Fruit fly (Drosophila melanogaster) whole organism, embryonic: ENCODE data around the gene CG3625.

ENCODE experiments used
- Ada2b ChIP-seq: fragments of 200-800 bp; sonication (Bioruptor generic); IDR thresholded peaks from 2 replicates; pipeline ENCODE4 v1.3.6; 2022; ENCODE audit warnings: missing biosample characterization, missing genetic modification characterization
- CG10366 ChIP-seq: fragments of 200-800 bp; sonication (Bioruptor generic); IDR thresholded peaks from 2 replicates; pipeline ENCODE4 v1.3.6; 2022; ENCODE audit warnings: missing biosample characterization, missing genetic modification characterization
- CG11456 ChIP-seq: fragments of 200-800 bp; sonication (Bioruptor generic); IDR thresholded peaks from 3 replicates; pipeline ENCODE4 v1.3.6; 2022; ENCODE audit warnings: missing biosample characterization, missing genetic modification characterization
- CG12104 ChIP-seq: fragments of 200-800 bp; sonication (Bioruptor generic); optimal IDR thresholded peaks from 3 replicates; lab custom pipeline; 2016; ENCODE audit warnings: missing biosample characterization, missing genetic modification characterization
- CG12155 ChIP-seq: fragments of 200-800 bp; sonication (Bioruptor generic); optimal IDR thresholded peaks from 3 replicates; lab custom pipeline; 2016; ENCODE audit warnings: missing biosample characterization, missing genetic modification characterization
- CG13287 ChIP-seq: fragments of 200-800 bp; sonication (Bioruptor generic); IDR thresholded peaks from 2 replicates; pipeline ENCODE4 v1.3.6; 2022; ENCODE audit warnings: missing biosample characterization, missing genetic modification characterization; ENCODE audit not compliant: partially characterized antibody
- CG14014 ChIP-seq: fragments of 200-800 bp; sonication (Bioruptor generic); IDR thresholded peaks from 2 replicates; pipeline ENCODE4 v1.3.6; 2022; ENCODE audit warnings: missing biosample characterization, missing genetic modification characterization
- CG14441 ChIP-seq: fragments of 200-800 bp; sonication (Bioruptor generic); IDR thresholded peaks from 2 replicates; pipeline ENCODE4 v1.3.6; 2022; ENCODE audit warnings: missing biosample characterization, missing genetic modification characterization
- CG14710 ChIP-seq: fragments of 200-800 bp; sonication (Bioruptor generic); optimal IDR thresholded peaks from 3 replicates; lab custom pipeline; 2019; ENCODE audit warnings: missing biosample characterization, mild to moderate bottlenecking, missing genetic modification characterization, moderate library complexity
- CG15601 ChIP-seq: fragments of 200-800 bp; sonication (Bioruptor generic); optimal IDR thresholded peaks from 3 replicates; lab custom pipeline; 2019; ENCODE audit warnings: missing biosample characterization, mild to moderate bottlenecking, missing genetic modification characterization, moderate library complexity
- CG1602 ChIP-seq: fragments of 200-800 bp; sonication (Bioruptor generic); optimal IDR thresholded peaks from 3 replicates; lab custom pipeline; 2016; ENCODE audit warnings: missing biosample characterization, missing genetic modification characterization
- CG17328 ChIP-seq: fragments of 200-800 bp; sonication (Bioruptor generic); IDR thresholded peaks from 2 replicates; pipeline ENCODE4 v1.3.6; 2022; ENCODE audit warnings: missing biosample characterization, missing genetic modification characterization
- CG1832 ChIP-seq: fragments of 200-800 bp; sonication (Bioruptor generic); optimal IDR thresholded peaks from 2 replicates; lab custom pipeline; 2017; ENCODE audit warnings: missing biosample characterization, mild to moderate bottlenecking, missing genetic modification characterization, inconsistent platforms
- CG2712 ChIP-seq: fragments of 200-800 bp; optimal IDR thresholded peaks from 3 replicates; lab custom pipeline; 2019; ENCODE audit warnings: missing biosample characterization, mild to moderate bottlenecking, missing genetic modification characterization, moderate library complexity
- CG3407 ChIP-seq: fragments of 200-800 bp; sonication (Bioruptor generic); optimal IDR thresholded peaks from 2 replicates; lab custom pipeline; 2018; ENCODE audit warnings: missing biosample characterization, mild to moderate bottlenecking, missing genetic modification characterization
- CG43689 ChIP-seq: fragments of 200-800 bp; sonication (Bioruptor generic); IDR thresholded peaks from 2 replicates; pipeline ENCODE4 v1.3.6; 2022; ENCODE audit warnings: missing biosample characterization, missing genetic modification characterization
- CG7357 ChIP-seq: fragments of 200-800 bp; sonication (Bioruptor generic); IDR thresholded peaks from 3 replicates; pipeline ENCODE4 v1.3.6; 2022; ENCODE audit warnings: missing biosample characterization, missing genetic modification characterization
- CG7556 ChIP-seq: fragments of 200-800 bp; sonication (Bioruptor generic); optimal IDR thresholded peaks from 2 replicates; lab custom pipeline; 2017; ENCODE audit warnings: missing biosample characterization, mild to moderate bottlenecking, missing genetic modification characterization
- CG9797 ChIP-seq: fragments of 200-800 bp; sonication (Bioruptor generic); optimal IDR thresholded peaks from 3 replicates; lab custom pipeline; 2018; ENCODE audit warnings: missing biosample characterization, mild to moderate bottlenecking, missing genetic modification characterization
- CG9932 ChIP-seq: fragments of 200-800 bp; sonication (Bioruptor generic); IDR thresholded peaks from 2 replicates; pipeline ENCODE4 v1.3.6; 2022; ENCODE audit warnings: missing biosample characterization, missing genetic modification characterization
- CTCF ChIP-seq: fragments of 200-800 bp; sonication (Bioruptor generic); optimal IDR thresholded peaks from 2 replicates; lab custom pipeline; 2017; ENCODE audit warnings: missing biosample characterization, mild to moderate bottlenecking, missing genetic modification characterization, moderate library complexity
- Dbx ChIP-seq: fragments of 200-800 bp; sonication (Bioruptor generic); IDR thresholded peaks from 3 replicates; pipeline ENCODE4 v1.3.6; 2022; ENCODE audit warnings: missing biosample characterization, missing genetic modification characterization
- Dll ChIP-seq: fragments of 200-800 bp; sonication (Bioruptor generic); IDR thresholded peaks from 4 replicates; pipeline ENCODE4 v1.3.6; 2022; ENCODE audit warnings: missing biosample characterization, missing genetic modification characterization; ENCODE audit not compliant: partially characterized antibody
- E2f2 ChIP-seq: fragments of 200-800 bp; sonication (Bioruptor generic); IDR thresholded peaks from 2 replicates; pipeline ENCODE4 v1.3.6; 2022; ENCODE audit warnings: missing biosample characterization, missing genetic modification characterization
- Fer2 ChIP-seq: fragments of 200-800 bp; sonication (Bioruptor generic); optimal IDR thresholded peaks from 2 replicates; lab custom pipeline; 2018; ENCODE audit warnings: missing biosample characterization, mild to moderate bottlenecking, missing genetic modification characterization, moderate library complexity
- Hey ChIP-seq: fragments of 200-800 bp; sonication (Bioruptor generic); optimal IDR thresholded peaks from 3 replicates; lab custom pipeline; 2018; ENCODE audit warnings: missing biosample characterization, mild to moderate bottlenecking, missing genetic modification characterization
- Lim3 ChIP-seq: fragments of 200-800 bp; sonication (Bioruptor generic); IDR thresholded peaks from 2 replicates; pipeline ENCODE4 v1.3.6; 2022; ENCODE audit warnings: missing biosample characterization, missing genetic modification characterization
- NK7.1 ChIP-seq: fragments of 200-800 bp; sonication (Bioruptor generic); optimal IDR thresholded peaks from 3 replicates; lab custom pipeline; 2016; ENCODE audit warnings: missing biosample characterization, missing genetic modification characterization
- Nf-YC ChIP-seq: fragments of 200-800 bp; optimal IDR thresholded peaks from 3 replicates; lab custom pipeline; 2019; ENCODE audit warnings: missing biosample characterization, mild to moderate bottlenecking, missing genetic modification characterization, moderate library complexity
- NfI ChIP-seq: fragments of 200-800 bp; sonication (Bioruptor generic); optimal IDR thresholded peaks from 3 replicates; lab custom pipeline; 2018; ENCODE audit warnings: missing biosample characterization, mild to moderate bottlenecking, missing genetic modification characterization, moderate library complexity
- Spps ChIP-seq: fragments of 200-800 bp; sonication (Bioruptor generic); optimal IDR thresholded peaks from 2 replicates; lab custom pipeline; 2018; ENCODE audit warnings: missing biosample characterization, mild to moderate bottlenecking, missing genetic modification characterization
- Sry-β ChIP-seq: fragments of 200-800 bp; sonication (Bioruptor generic); optimal IDR thresholded peaks from 2 replicates; lab custom pipeline; 2018; ENCODE audit warnings: missing biosample characterization, mild to moderate bottlenecking, missing genetic modification characterization, moderate library complexity
- Stat92E ChIP-seq, 3 experiments: fragments of >200 bp in 2 of 3; fragments of 200-800 bp in 1 of 3; sonication (Bioruptor generic) in 1 of 3; optimal IDR thresholded peaks; 2 replicates each; lab custom pipeline; 2017 to 2019; ENCODE audit warnings: missing biosample characterization in 3 of 3, missing genetic modification characterization in 3 of 3, mild to moderate bottlenecking in 1 of 3, moderate library complexity in 1 of 3
- Trl ChIP-seq, 3 experiments: fragments of >200 bp in 2 of 3; fragments of 200-800 bp in 1 of 3; sonication (Bioruptor generic) in 1 of 3; optimal IDR thresholded peaks; 2 replicates in 1 of 3; 3 replicates in 2 of 3; lab custom pipeline; 2016 to 2017; ENCODE audit warnings: missing biosample characterization in 1 of 3, missing genetic modification characterization in 1 of 3
- ac ChIP-seq: fragments of 200-800 bp; sonication (Bioruptor generic); optimal IDR thresholded peaks from 3 replicates; lab custom pipeline; 2017; ENCODE audit warnings: missing biosample characterization, mild to moderate bottlenecking, missing genetic modification characterization
- croc ChIP-seq: fragments of 200-800 bp; sonication (Bioruptor generic); conservative IDR thresholded peaks from 3 replicates; pipeline ENCODE4 v1.3.6; 2022; ENCODE audit warnings: missing biosample characterization, missing genetic modification characterization
- crol ChIP-seq: fragments of 200-800 bp; sonication (Bioruptor generic); IDR thresholded peaks from 2 replicates; pipeline ENCODE4 v1.3.6; 2022; ENCODE audit warnings: missing biosample characterization, missing genetic modification characterization
- crp ChIP-seq, 2 experiments: fragments of 200-800 bp; sonication (Bioruptor generic); optimal IDR thresholded peaks; 2 replicates in 1 of 2; 3 replicates in 1 of 2; lab custom pipeline; 2017; ENCODE audit warnings: missing biosample characterization in 2 of 2, missing genetic modification characterization in 2 of 2, mild to moderate bottlenecking in 1 of 2, moderate library complexity in 1 of 2
- gt ChIP-seq: fragments of 200-800 bp; sonication (Bioruptor generic); IDR thresholded peaks from 2 replicates; pipeline ENCODE4 v1.3.6; 2022; ENCODE audit warnings: missing biosample characterization, missing genetic modification characterization
- ind ChIP-seq: fragments of 200-800 bp; sonication (Bioruptor generic); optimal IDR thresholded peaks from 3 replicates; lab custom pipeline; 2016; ENCODE audit warnings: missing biosample characterization, missing genetic modification characterization
- jumu ChIP-seq: fragments of 200-800 bp; sonication (Bioruptor generic); optimal IDR thresholded peaks from 3 replicates; lab custom pipeline; 2016; ENCODE audit warnings: missing biosample characterization, missing genetic modification characterization
- klu ChIP-seq: fragments of 200-800 bp; sonication (Bioruptor generic); IDR thresholded peaks from 2 replicates; pipeline ENCODE4 v1.3.6; 2022; ENCODE audit warnings: missing biosample characterization, missing genetic modification characterization
- knrl ChIP-seq: fragments of 200-800 bp; sonication (Bioruptor generic); IDR thresholded peaks from 3 replicates; pipeline ENCODE4 v1.3.6; 2022; ENCODE audit warnings: missing biosample characterization, missing genetic modification characterization; ENCODE audit not compliant: partially characterized antibody
- mld ChIP-seq: fragments of 200-800 bp; sonication (Bioruptor generic); IDR thresholded peaks from 3 replicates; pipeline ENCODE4 v1.3.6; 2022; ENCODE audit warnings: missing biosample characterization, missing genetic modification characterization; ENCODE audit not compliant: partially characterized antibody
- phol ChIP-seq: fragments of 200-800 bp; sonication (Bioruptor generic); optimal IDR thresholded peaks from 3 replicates; lab custom pipeline; 2018; ENCODE audit warnings: missing biosample characterization, mild to moderate bottlenecking, missing genetic modification characterization, moderate library complexity
- pzg ChIP-seq: fragments of 200-800 bp; sonication (Bioruptor generic); optimal IDR thresholded peaks from 3 replicates; lab custom pipeline; 2018; ENCODE audit warnings: missing biosample characterization, mild to moderate bottlenecking, missing genetic modification characterization, moderate library complexity
- sim ChIP-seq: fragments of 200-800 bp; sonication (Bioruptor generic); IDR thresholded peaks from 2 replicates; pipeline ENCODE4 v1.3.6; 2022; ENCODE audit warnings: missing biosample characterization, missing genetic modification characterization
- sima ChIP-seq: fragments of 200-800 bp; sonication (Bioruptor generic); optimal IDR thresholded peaks from 2 replicates; lab custom pipeline; 2016; ENCODE audit warnings: missing biosample characterization, missing genetic modification characterization
- usp ChIP-seq: fragments of >200 bp; optimal IDR thresholded peaks from 2 replicates; lab custom pipeline; 2017; ENCODE audit warnings: missing biosample characterization, missing genetic modification characterization

The CG3625 gene

DNA sequence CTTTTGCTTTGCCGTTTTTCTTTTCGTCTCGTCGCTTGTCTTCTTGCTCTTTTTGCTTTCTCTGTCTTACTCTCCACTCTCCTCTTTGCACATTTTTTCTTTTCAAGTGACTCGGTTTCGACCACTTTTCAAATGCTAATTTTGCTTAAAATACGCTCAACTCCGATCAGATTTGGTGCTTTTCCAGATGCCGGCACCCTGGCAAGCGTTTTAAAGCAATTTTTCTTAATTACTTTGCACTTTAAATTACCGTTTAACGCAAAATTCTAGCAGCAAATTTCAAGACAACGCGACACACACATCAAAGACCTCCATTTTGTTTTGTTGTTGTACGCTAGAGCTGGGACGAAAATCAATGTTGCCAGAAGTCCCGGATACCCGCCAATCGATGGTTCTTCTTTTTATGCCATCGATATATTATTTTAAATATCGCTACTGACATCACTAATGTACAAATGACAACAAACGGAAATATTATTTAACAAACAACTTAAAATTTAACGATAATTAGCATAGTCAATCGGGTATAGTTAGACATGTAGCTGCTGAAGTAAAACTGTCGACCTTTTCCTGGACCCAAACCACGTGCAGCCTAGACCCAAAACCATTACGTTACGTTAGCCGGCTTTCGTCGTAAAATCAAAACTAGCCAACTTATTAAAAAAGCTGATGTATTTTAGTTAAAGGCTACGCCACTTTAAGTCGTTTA, 40.9 kb downstream of the CG3625 start, which contains the start of gene kis (continued):
- TF ChIP-seq Hey (tag; lab: Kevin White, UChicago) (no peak), CG7556 (GFP tag; lab: Kevin White, UChicago) (no peak), CG1832 (no peak), NfI (GFP tag; lab: Kevin White, UChicago) (peak; percentile 9), CG43689 (no peak), klu (GFP tag; lab: Robert Waterston, UW) (no peak), ac (GFP tag; lab: Kevin White, UChicago) (no peak), knrl (peak; percentile 98), CG9932 (peak; percentile 70), Fer2 (no peak), CG14710 (tag; lab: Kevin White, UChicago) (peak; percentile 80), CG11456 (GFP tag; lab: Robert Waterston, UW) (peak; percentile 35; the same call in 1 of the 3 replicates), NK7.1 (GFP tag; lab: Kevin White, UChicago) (peak; percentile 3), CG13287 (peak; percentile 98), Dbx (GFP tag; lab: Robert Waterston, UW) (peak; percentile 73; the same call in 2 of the 3 replicates), sim (GFP tag; lab: Robert Waterston, UW) (no peak), jumu (peak; percentile 59), E2f2 (GFP tag; lab: Robert Waterston, UW) (peak; percentile 51), CTCF (GFP tag; lab: Kevin White, UChicago) (peak; percentile 54), CG10366 (peak; percentile 20; the same call in 1 of the 2 replicates), Nf-YC (peak; percentile 60), phol (tag; lab: Kevin White, UChicago) (peak; percentile 99), pzg (peak; percentile 95), Ada2b (GFP tag; lab: Robert Waterston, UW) (no peak), CG2712 (peak; percentile 68), croc (GFP tag; lab: Robert Waterston, UW) (no peak), crp (GFP tag; optimal IDR thresholded peaks at IDR 0.05; lab: Kevin White, UChicago) (peak in 1 of 2 experiments; percentile 3), Dll (GFP tag; lab: Robert Waterston, UW) (peak; percentile 97), mld (GFP tag; lab: Robert Waterston, UW) (peak; percentile 89), CG7357 (no peak), CG15601 (tag; lab: Kevin White, UChicago) (peak; percentile 54), CG12104 (GFP tag; lab: Kevin White, UChicago) (no peak), CG17328 (GFP tag; lab: Robert Waterston, UW) (no peak), usp (GFP tag; lab: Kevin White, UChicago) (no peak), CG3407 (GFP tag; lab: Kevin White, UChicago) (no peak), Spps (tag; lab: Kevin White, UChicago) (no peak), Lim3 (GFP tag; lab: Robert Waterston, UW) (no peak), Trl (optimal IDR thresholded peaks at IDR 0.05; lab: Kevin White, UChicago) (peak; percentile 0 to 74), Trl (GFP tag; optimal IDR thresholded peaks at IDR 0.05; lab: Kevin White, UChicago) (peak; percentile 38), crol (peak; percentile 52), CG12155 (GFP tag; lab: Kevin White, UChicago) (peak; percentile 63), CG9797 (peak; percentile 69), CG14441 (GFP tag; lab: Robert Waterston, UW) (no peak), gt (GFP tag; lab: Robert Waterston, UW) (no peak), ind (GFP tag; lab: Kevin White, UChicago) (peak; percentile 4), sima (GFP tag; lab: Kevin White, UChicago) (peak; percentile 10), Stat92E (GFP tag; optimal IDR thresholded peaks at IDR 0.05; lab: Kevin White, UChicago) (peak in 1 of 3 experiments; percentile 74), CG14014 (GFP tag; lab: Robert Waterston, UW) (no peak), Sry-β (GFP tag; lab: Kevin White, UChicago) (peak; percentile 43), CG1602 (GFP tag; lab: Kevin White, UChicago) (no peak)
